Fruit fly (Drosophila melanogaster) whole organism, embryonic: Measurements from ENCODE around the gene CG7213.

Source experiments
- Antp ChIP-seq: fragments of 200-800 bp; sonication (Bioruptor generic); optimal IDR thresholded peaks from 3 replicates; lab custom pipeline; 2016; ENCODE audit warnings: missing biosample characterization, missing genetic modification characterization
- B-H1 ChIP-seq: fragments of 200-800 bp; sonication (Bioruptor generic); IDR thresholded peaks from 3 replicates; pipeline ENCODE4 v1.3.6; 2022; ENCODE audit warnings: missing biosample characterization, missing genetic modification characterization
- CG10209 ChIP-seq: fragments of 200-800 bp; sonication (Bioruptor generic); optimal IDR thresholded peaks from 3 replicates; lab custom pipeline; 2017; ENCODE audit warnings: missing biosample characterization, mild to moderate bottlenecking, missing genetic modification characterization, missing genetic modification reagents
- CG10959 ChIP-seq: fragments of 200-800 bp; sonication (Bioruptor generic); IDR thresholded peaks from 2 replicates; pipeline ENCODE4 v1.3.6; 2022; ENCODE audit warnings: missing biosample characterization, missing genetic modification characterization
- CG11093 ChIP-seq: fragments of 200-800 bp; sonication (Bioruptor generic); IDR thresholded peaks from 3 replicates; pipeline ENCODE4 v1.3.6; 2022; ENCODE audit warnings: missing biosample characterization, missing genetic modification characterization
- CG12104 ChIP-seq: fragments of 200-800 bp; sonication (Bioruptor generic); optimal IDR thresholded peaks from 3 replicates; lab custom pipeline; 2016; ENCODE audit warnings: missing biosample characterization, missing genetic modification characterization
- CG12659 ChIP-seq: fragments of 200-800 bp; sonication (Bioruptor generic); optimal IDR thresholded peaks from 3 replicates; lab custom pipeline; 2017; ENCODE audit warnings: mild to moderate bottlenecking, missing biosample characterization, missing genetic modification reagents, missing genetic modification characterization
- CG13424 ChIP-seq: fragments of 200-800 bp; sonication (Bioruptor generic); optimal IDR thresholded peaks from 2 replicates; lab custom pipeline; 2019; ENCODE audit warnings: missing biosample characterization, mild to moderate bottlenecking, missing genetic modification characterization, moderate library complexity
- CG13624 ChIP-seq: fragments of 200-800 bp; sonication (Bioruptor generic); optimal IDR thresholded peaks from 2 replicates; lab custom pipeline; 2016; ENCODE audit warnings: missing biosample characterization, missing genetic modification characterization
- CG14441 ChIP-seq: fragments of 200-800 bp; sonication (Bioruptor generic); IDR thresholded peaks from 2 replicates; pipeline ENCODE4 v1.3.6; 2022; ENCODE audit warnings: missing biosample characterization, missing genetic modification characterization
- CG16813 ChIP-seq: fragments of 200-800 bp; sonication (Bioruptor generic); IDR thresholded peaks from 3 replicates; pipeline ENCODE4 v1.3.6; 2022; ENCODE audit warnings: missing biosample characterization, missing genetic modification characterization; ENCODE audit not compliant: partially characterized antibody
- CG17568 ChIP-seq: fragments of 200-800 bp; sonication (Bioruptor generic); optimal IDR thresholded peaks from 2 replicates; lab custom pipeline; 2018; ENCODE audit warnings: missing biosample characterization, mild to moderate bottlenecking, missing genetic modification characterization, moderate library complexity
- CG2120 ChIP-seq: fragments of 200-800 bp; sonication (Bioruptor generic); optimal IDR thresholded peaks from 3 replicates; lab custom pipeline; 2016; ENCODE audit warnings: missing biosample characterization, missing genetic modification characterization
- CG32532 ChIP-seq: fragments of 200-800 bp; sonication (Bioruptor generic); IDR thresholded peaks from 2 replicates; pipeline ENCODE4 v1.3.6; 2022; ENCODE audit warnings: missing biosample characterization, missing genetic modification characterization
- CG34376 ChIP-seq: fragments of 200-800 bp; sonication (Bioruptor generic); optimal IDR thresholded peaks from 2 replicates; lab custom pipeline; 2018; ENCODE audit warnings: missing biosample characterization, mild to moderate bottlenecking, missing genetic modification characterization
- CG5180 ChIP-seq: fragments of 200-800 bp; sonication (Bioruptor generic); optimal IDR thresholded peaks from 3 replicates; lab custom pipeline; 2017; ENCODE audit warnings: missing biosample characterization, missing genetic modification characterization, mild to moderate bottlenecking, moderate library complexity, missing genetic modification reagents
- CG7745 ChIP-seq: fragments of 200-800 bp; sonication (Bioruptor generic); optimal IDR thresholded peaks from 2 replicates; lab custom pipeline; 2018; ENCODE audit warnings: missing biosample characterization, mild to moderate bottlenecking, missing genetic modification characterization, moderate library complexity
- CTCF ChIP-seq: fragments of 200-800 bp; sonication (Bioruptor generic); optimal IDR thresholded peaks from 2 replicates; lab custom pipeline; 2017; ENCODE audit warnings: missing biosample characterization, mild to moderate bottlenecking, missing genetic modification characterization, moderate library complexity
- CoRest ChIP-seq: fragments of 200-800 bp; sonication (Bioruptor generic); optimal IDR thresholded peaks from 3 replicates; lab custom pipeline; 2018; ENCODE audit warnings: missing biosample characterization, mild to moderate bottlenecking, missing genetic modification characterization, moderate library complexity
- D ChIP-seq, 2 experiments: fragments of 200-800 bp in 1 of 2; fragments of >200 bp in 1 of 2; sonication (Bioruptor generic) in 1 of 2; optimal IDR thresholded peaks; 2 replicates in 1 of 2; 3 replicates in 1 of 2; lab custom pipeline; 2017; ENCODE audit warnings: mild to moderate bottlenecking in 1 of 2, missing biosample characterization in 1 of 2, missing genetic modification characterization in 1 of 2, missing genetic modification reagents in 1 of 2
- Ets65A ChIP-seq: fragments of 200-800 bp; sonication (Bioruptor generic); peaks from one replicate; lab custom pipeline; 2016; ENCODE audit warnings: missing biosample characterization, missing genetic modification characterization
- Fer3 ChIP-seq: fragments of 200-800 bp; sonication (Bioruptor generic); optimal IDR thresholded peaks from 2 replicates; lab custom pipeline; 2018; ENCODE audit warnings: missing biosample characterization, mild to moderate bottlenecking, missing genetic modification characterization, moderate library complexity
- Gug ChIP-seq: fragments of 200-800 bp; sonication (Bioruptor generic); IDR thresholded peaks from 4 replicates; pipeline ENCODE4 v1.3.6; 2022; ENCODE audit warnings: missing biosample characterization, missing genetic modification characterization
- HLH3B ChIP-seq: fragments of 200-800 bp; sonication (Bioruptor generic); IDR thresholded peaks from 2 replicates; pipeline ENCODE4 v1.3.6; 2022; ENCODE audit warnings: missing biosample characterization, missing genetic modification characterization
- Hey ChIP-seq: fragments of 200-800 bp; sonication (Bioruptor generic); optimal IDR thresholded peaks from 3 replicates; lab custom pipeline; 2018; ENCODE audit warnings: missing biosample characterization, mild to moderate bottlenecking, missing genetic modification characterization
- HmgD ChIP-seq: fragments of 200-800 bp; sonication (Bioruptor generic); optimal IDR thresholded peaks from 3 replicates; lab custom pipeline; 2016; ENCODE audit warnings: missing biosample characterization, missing genetic modification characterization
- Hr51 ChIP-seq, 2 experiments: fragments of 200-800 bp; sonication (Bioruptor generic); optimal IDR thresholded peaks; 2 replicates in 1 of 2; 3 replicates in 1 of 2; lab custom pipeline; 2016 to 2018; ENCODE audit warnings: missing biosample characterization in 2 of 2, missing genetic modification characterization in 2 of 2, mild to moderate bottlenecking in 1 of 2, moderate library complexity in 1 of 2
- Med ChIP-seq: fragments of 200-800 bp; sonication (Bioruptor generic); peaks from one replicate; lab custom pipeline; 2016; ENCODE audit warnings: missing biosample characterization, missing genetic modification characterization, mild to moderate bottlenecking, inconsistent platforms, moderate library complexity
- Ptx1 ChIP-seq: fragments of 200-800 bp; sonication (Bioruptor generic); IDR thresholded peaks from 2 replicates; pipeline ENCODE4 v1.3.6; 2022; ENCODE audit warnings: missing biosample characterization, missing genetic modification characterization
- Trl ChIP-seq, 3 experiments: fragments of >200 bp in 2 of 3; fragments of 200-800 bp in 1 of 3; sonication (Bioruptor generic) in 1 of 3; optimal IDR thresholded peaks; 2 replicates in 1 of 3; 3 replicates in 2 of 3; lab custom pipeline; 2016 to 2017; ENCODE audit warnings: missing biosample characterization in 1 of 3, missing genetic modification characterization in 1 of 3
- bcd ChIP-seq: fragments of 200-800 bp; sonication (Bioruptor generic); optimal IDR thresholded peaks from 2 replicates; lab custom pipeline; 2017; ENCODE audit warnings: missing biosample characterization, mild to moderate bottlenecking, missing genetic modification characterization
- chinmo ChIP-seq: fragments of 200-800 bp; sonication (Bioruptor generic); IDR thresholded peaks from 4 replicates; pipeline ENCODE4 v1.3.6; 2022; ENCODE audit warnings: missing biosample characterization, missing genetic modification characterization; ENCODE audit not compliant: partially characterized antibody
- dati ChIP-seq: fragments of 200-800 bp; sonication (Bioruptor generic); IDR thresholded peaks from 2 replicates; pipeline ENCODE4 v1.3.6; 2022; ENCODE audit warnings: missing biosample characterization, missing genetic modification characterization
- dmrt99B ChIP-seq: fragments of 200-800 bp; sonication (Bioruptor generic); optimal IDR thresholded peaks from 2 replicates; lab custom pipeline; 2018; ENCODE audit warnings: missing biosample characterization, mild to moderate bottlenecking, missing genetic modification characterization, moderate library complexity
- dysf ChIP-seq: fragments of 200-800 bp; sonication (Bioruptor generic); IDR thresholded peaks from 3 replicates; pipeline ENCODE4 v1.3.6; 2022; ENCODE audit warnings: missing biosample characterization, missing genetic modification characterization
- grau ChIP-seq: fragments of 200-800 bp; optimal IDR thresholded peaks from 3 replicates; lab custom pipeline; 2019; ENCODE audit warnings: missing biosample characterization, mild to moderate bottlenecking, missing genetic modification characterization, moderate library complexity
- lab ChIP-seq: fragments of 200-800 bp; sonication (Bioruptor generic); optimal IDR thresholded peaks from 3 replicates; lab custom pipeline; 2017; ENCODE audit warnings: missing biosample characterization, missing genetic modification characterization, mild to moderate bottlenecking, moderate library complexity, missing genetic modification reagents
- nerfin-1 ChIP-seq: fragments of 200-800 bp; sonication (Bioruptor generic); optimal IDR thresholded peaks from 3 replicates; lab custom pipeline; 2019; ENCODE audit warnings: missing biosample characterization, mild to moderate bottlenecking, missing genetic modification characterization, moderate library complexity
- nmo ChIP-seq: fragments of 200-800 bp; sonication (Bioruptor generic); optimal IDR thresholded peaks from 2 replicates; lab custom pipeline; 2018; ENCODE audit warnings: missing biosample characterization, mild to moderate bottlenecking, missing genetic modification characterization, moderate library complexity
- otp ChIP-seq: fragments of 200-800 bp; sonication (Bioruptor generic); IDR thresholded peaks from 3 replicates; pipeline ENCODE4, ENCODE4 v1.3.6; 2022; ENCODE audit warnings: missing biosample characterization, missing genetic modification characterization
- prd ChIP-seq, 3 experiments: fragments of >200 bp in 2 of 3; fragments of 200-800 bp in 1 of 3; sonication (Bioruptor generic) in 1 of 3; optimal IDR thresholded peaks in 2 of 3; IDR thresholded peaks in 1 of 3; 2 replicates in 2 of 3; 3 replicates in 1 of 3; pipeline versions ENCODE4 v1.3.6 to Lab custom; 2017 to 2022; ENCODE audit warnings: missing biosample characterization in 1 of 3, missing genetic modification characterization in 1 of 3
- schlank ChIP-seq: fragments of 200-800 bp; sonication (Bioruptor generic); optimal IDR thresholded peaks from 2 replicates; lab custom pipeline; 2018; ENCODE audit warnings: missing biosample characterization, mild to moderate bottlenecking, missing genetic modification characterization
- scrt ChIP-seq: fragments of 200-800 bp; sonication (Bioruptor generic); optimal IDR thresholded peaks from 2 replicates; lab custom pipeline; 2018; ENCODE audit warnings: missing biosample characterization, mild to moderate bottlenecking, missing genetic modification characterization, moderate library complexity
- seq ChIP-seq: fragments of 200-800 bp; sonication (Bioruptor generic); IDR thresholded peaks from 2 replicates; pipeline ENCODE4 v1.3.6; 2022; ENCODE audit warnings: missing biosample characterization, missing genetic modification characterization
- tap ChIP-seq: fragments of 200-800 bp; optimal IDR thresholded peaks from 3 replicates; lab custom pipeline; 2019; ENCODE audit warnings: missing biosample characterization, mild to moderate bottlenecking, missing genetic modification characterization, moderate library complexity
- ttk ChIP-seq: fragments of 200-800 bp; sonication (Bioruptor generic); IDR thresholded peaks from 2 replicates; pipeline ENCODE4 v2.1.2; 2022; ENCODE audit warnings: missing biosample characterization, missing genetic modification characterization

CG7213 gene

dm6 chr3L:8285773-8286172 lies 45.4 kb upstream of the CG7213 start (continued):
- TF ChIP-seq schlank: no peak
- no peak for TF ChIP-seq dati (GFP tag; lab: Robert Waterston, UW)
- peak; percentile 53 for TF ChIP-seq dmrt99B (tag; lab: Kevin White, UChicago)
- TF ChIP-seq tap: no peak
- no peak for TF ChIP-seq CG17568 (GFP tag; lab: Kevin White, UChicago)
- TF ChIP-seq Antp: no peak
- TF ChIP-seq nmo (GFP tag; lab: Kevin White, UChicago): peak; percentile 21
- TF ChIP-seq grau: peak; percentile 12

DNA sequence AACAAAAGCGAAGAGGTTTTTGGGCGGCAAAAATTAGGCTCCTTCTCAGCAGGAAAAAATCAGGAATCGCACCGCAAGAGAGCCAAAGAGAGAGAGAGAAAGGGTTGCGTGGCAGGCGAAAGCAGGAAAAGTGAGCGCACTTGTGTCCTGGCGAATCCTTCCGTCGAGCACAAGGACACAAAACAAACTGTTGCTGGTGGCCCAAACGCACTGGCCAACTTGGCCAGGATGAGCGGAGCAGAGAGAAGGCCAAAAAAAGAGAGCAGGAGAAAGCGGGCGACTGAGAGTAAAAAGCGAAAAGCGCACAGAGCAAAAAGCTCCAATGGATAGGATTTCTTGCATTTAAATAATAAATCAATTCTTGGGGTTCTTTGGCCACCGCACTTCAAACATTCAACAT lies 44.9 kb upstream of the CG7213 start:
- TF ChIP-seq scrt (GFP tag; lab: Kevin White, UChicago) (peak; percentile 93), chinmo (GFP tag; lab: Robert Waterston, UW) (0 out of 4 replicates have a peak, but pooled peaks have one; percentile 24), otp (GFP tag; lab: Robert Waterston, UW) (no peak), Trl (optimal IDR thresholded peaks at IDR 0.05; lab: Kevin White, UChicago) (peak; percentile 24 to 64), Trl (GFP tag; optimal IDR thresholded peaks at IDR 0.05; lab: Kevin White, UChicago) (no peak), CTCF (GFP tag; lab: Kevin White, UChicago) (no peak), Ets65A (GFP tag; lab: Kevin White, UChicago) (peak; percentile 27)

dm6 chr3L:8284651-8285050 lies 44.2 kb upstream of the CG7213 start:
- TF ChIP-seq CG11093 (GFP tag; lab: Robert Waterston, UW) (0 out of 3 replicates have a peak, but pooled peaks have one; percentile 19), Hey (tag; lab: Kevin White, UChicago) (no peak), CG10209 (GFP tag; lab: Kevin White, UChicago) (peak; percentile 11), CG12659 (GFP tag; lab: Kevin White, UChicago) (peak; percentile 18), Ptx1 (GFP tag; lab: Robert Waterston, UW) (0 out of 2 replicates have a peak, but pooled peaks have one; percentile 33), CG7745 (tag; lab: Kevin White, UChicago) (no peak), CG13624 (GFP tag; lab: Kevin White, UChicago) (peak; percentile 25), CG5180 (GFP tag; lab: Kevin White, UChicago) (no peak), bcd (peak; percentile 26), Gug (GFP tag; lab: Robert Waterston, UW) (peak; percentile 1; the same call in 1 of the 4 replicates), nerfin-1 (no peak), seq (GFP tag; lab: Robert Waterston, UW) (no peak), HmgD (GFP tag; lab: Kevin White, UChicago) (no peak), Fer3 (peak; percentile 17), B-H1 (GFP tag; lab: Robert Waterston, UW) (no peak), CG16813 (GFP tag; lab: Robert Waterston, UW) (no peak), CG34376 (GFP tag; lab: Kevin White, UChicago) (no peak), CG32532 (peak; percentile 26; the same call in 1 of the 2 replicates), dysf (peak; percentile 58; the same call in 2 of the 3 replicates), CG10959 (GFP tag; lab: Robert Waterston, UW) (no peak), Hr51 (GFP tag; optimal IDR thresholded peaks at IDR 0.05; lab: Kevin White, UChicago) (no peak), CG12104 (GFP tag; lab: Kevin White, UChicago) (no peak), CG2120 (GFP tag; lab: Kevin White, UChicago) (peak; percentile 64), CG13424 (tag; lab: Kevin White, UChicago) (peak; percentile 16), prd (optimal IDR thresholded peaks at IDR 0.05; lab: Kevin White, UChicago) (no peak), prd (GFP tag; IDR thresholded peaks at IDR 0.05; lab: Robert Waterston, UW) (0 out of 3 replicates have a peak, but pooled peaks have one; percentile 28), HLH3B (no peak), CoRest (tag; lab: Kevin White, UChicago) (no peak), Med (peak; percentile 82), D (optimal IDR thresholded peaks at IDR 0.05; lab: Kevin White, UChicago) (no peak), D (GFP tag; optimal IDR thresholded peaks at IDR 0.05; lab: Kevin White, UChicago) (no peak), grau (peak; percentile 76), lab (GFP tag; lab: Kevin White, UChicago) (peak; percentile 40), ttk (GFP tag; lab: Robert Waterston, UW) (no peak), CG14441 (GFP tag; lab: Robert Waterston, UW) (no peak)
